Fruit fly (Drosophila melanogaster) whole organism, embryonic: ENCODE measurements around the gene CG15429.

Source experiments
- Adf1 ChIP-seq: fragments of 200-800 bp; sonication (Bioruptor generic); IDR thresholded peaks from 2 replicates; pipeline ENCODE4 v1.3.6; 2022; ENCODE audit warnings: missing biosample characterization, missing genetic modification characterization
- CG1024 ChIP-seq: fragments of 200-800 bp; sonication (Bioruptor generic); IDR thresholded peaks from 2 replicates; pipeline ENCODE4 v1.3.6; 2022; ENCODE audit warnings: missing biosample characterization, missing genetic modification characterization
- CG10267 ChIP-seq: fragments of 200-800 bp; sonication (Bioruptor generic); optimal IDR thresholded peaks from 2 replicates; lab custom pipeline; 2018; ENCODE audit warnings: missing biosample characterization, mild to moderate bottlenecking, missing genetic modification characterization, moderate library complexity
- CG10321 ChIP-seq: fragments of 200-800 bp; sonication (Bioruptor generic); IDR thresholded peaks from 2 replicates; pipeline ENCODE4 v1.3.6; 2022; ENCODE audit warnings: missing biosample characterization, missing genetic modification characterization
- CG10979 ChIP-seq: fragments of 200-800 bp; sonication (Bioruptor generic); optimal IDR thresholded peaks from 2 replicates; lab custom pipeline; 2018; ENCODE audit warnings: missing biosample characterization, mild to moderate bottlenecking, missing genetic modification characterization, moderate library complexity
- CG11560 ChIP-seq: fragments of 200-800 bp; sonication (Bioruptor generic); IDR thresholded peaks from 3 replicates; pipeline ENCODE4 v1.3.6; 2022; ENCODE audit warnings: missing biosample characterization, missing genetic modification characterization
- CG11695 ChIP-seq: fragments of 200-800 bp; sonication (Bioruptor generic); IDR thresholded peaks from 3 replicates; pipeline ENCODE4 v1.3.6; 2022; ENCODE audit warnings: missing biosample characterization, missing genetic modification characterization
- CG12391 ChIP-seq: fragments of 200-800 bp; sonication (Bioruptor generic); optimal IDR thresholded peaks from 3 replicates; lab custom pipeline; 2018; ENCODE audit warnings: missing biosample characterization, mild to moderate bottlenecking, missing genetic modification characterization, moderate library complexity
- CG13123 ChIP-seq: fragments of 200-800 bp; sonication (Bioruptor generic); optimal IDR thresholded peaks from 2 replicates; lab custom pipeline; 2016; ENCODE audit warnings: missing biosample characterization, missing genetic modification characterization
- CG15696 ChIP-seq: fragments of 200-800 bp; sonication (Bioruptor generic); optimal IDR thresholded peaks from 2 replicates; lab custom pipeline; 2019; ENCODE audit warnings: missing biosample characterization, mild to moderate bottlenecking, missing genetic modification characterization, moderate library complexity
- CG18262 ChIP-seq: fragments of 200-800 bp; optimal IDR thresholded peaks from 3 replicates; lab custom pipeline; 2019; ENCODE audit warnings: missing biosample characterization, mild to moderate bottlenecking, missing genetic modification characterization, moderate library complexity
- CG2678 ChIP-seq: fragments of 200-800 bp; sonication (Bioruptor generic); optimal IDR thresholded peaks from 3 replicates; lab custom pipeline; 2019; ENCODE audit warnings: missing biosample characterization, mild to moderate bottlenecking, missing genetic modification characterization, moderate library complexity
- CG33213 ChIP-seq: fragments of 200-800 bp; sonication (Bioruptor generic); optimal IDR thresholded peaks from 3 replicates; lab custom pipeline; 2016; ENCODE audit warnings: missing biosample characterization, missing genetic modification characterization
- CG34376 ChIP-seq: fragments of 200-800 bp; sonication (Bioruptor generic); optimal IDR thresholded peaks from 2 replicates; lab custom pipeline; 2018; ENCODE audit warnings: missing biosample characterization, mild to moderate bottlenecking, missing genetic modification characterization
- CG4328 ChIP-seq: fragments of 200-800 bp; sonication (Bioruptor generic); optimal IDR thresholded peaks from 3 replicates; lab custom pipeline; 2017; ENCODE audit warnings: missing biosample characterization, missing genetic modification reagents, missing genetic modification characterization
- CG7357 ChIP-seq: fragments of 200-800 bp; sonication (Bioruptor generic); IDR thresholded peaks from 3 replicates; pipeline ENCODE4 v1.3.6; 2022; ENCODE audit warnings: missing biosample characterization, missing genetic modification characterization
- CG7839 ChIP-seq: fragments of 200-800 bp; sonication (Bioruptor generic); optimal IDR thresholded peaks from 3 replicates; lab custom pipeline; 2018; ENCODE audit warnings: missing biosample characterization, mild to moderate bottlenecking, missing genetic modification characterization, moderate library complexity
- CG9609 ChIP-seq: fragments of 200-800 bp; sonication (Bioruptor generic); optimal IDR thresholded peaks from 3 replicates; lab custom pipeline; 2016; ENCODE audit warnings: missing biosample characterization, missing genetic modification characterization
- CG9876 ChIP-seq: fragments of 200-800 bp; sonication (Bioruptor generic); optimal IDR thresholded peaks from 2 replicates; lab custom pipeline; 2016; ENCODE audit warnings: missing biosample characterization, missing genetic modification characterization
- Chrac-16 ChIP-seq: fragments of 200-800 bp; sonication (Bioruptor generic); optimal IDR thresholded peaks from 3 replicates; lab custom pipeline; 2016; ENCODE audit warnings: missing biosample characterization, missing genetic modification characterization
- Dip3 ChIP-seq: fragments of 200-800 bp; sonication (Bioruptor generic); optimal IDR thresholded peaks from 3 replicates; lab custom pipeline; 2016; ENCODE audit warnings: missing biosample characterization, missing genetic modification characterization
- Ets65A ChIP-seq: fragments of 200-800 bp; sonication (Bioruptor generic); peaks from one replicate; lab custom pipeline; 2016; ENCODE audit warnings: missing biosample characterization, missing genetic modification characterization
- Fer3 ChIP-seq: fragments of 200-800 bp; sonication (Bioruptor generic); optimal IDR thresholded peaks from 2 replicates; lab custom pipeline; 2018; ENCODE audit warnings: missing biosample characterization, mild to moderate bottlenecking, missing genetic modification characterization, moderate library complexity
- H15 ChIP-seq: fragments of 200-800 bp; sonication (Bioruptor generic); IDR thresholded peaks from 3 replicates; pipeline ENCODE4 v1.3.6; 2022; ENCODE audit warnings: missing biosample characterization, missing genetic modification characterization
- Hand ChIP-seq: fragments of 200-800 bp; sonication (Bioruptor generic); optimal IDR thresholded peaks from 2 replicates; lab custom pipeline; 2017; ENCODE audit warnings: mild to moderate bottlenecking, missing biosample characterization, missing genetic modification reagents, missing genetic modification characterization
- Mes4 ChIP-seq: fragments of 200-800 bp; sonication (Bioruptor generic); optimal IDR thresholded peaks from 2 replicates; lab custom pipeline; 2016; ENCODE audit warnings: missing biosample characterization, missing genetic modification characterization
- Mrtf ChIP-seq: fragments of 200-800 bp; sonication (Bioruptor generic); IDR thresholded peaks from 3 replicates; pipeline ENCODE4 v1.3.6; 2022; ENCODE audit warnings: missing biosample characterization, missing genetic modification characterization
- NC2β ChIP-seq: fragments of 200-800 bp; sonication (Bioruptor generic); optimal IDR thresholded peaks from 2 replicates; lab custom pipeline; 2016; ENCODE audit warnings: missing biosample characterization, missing genetic modification characterization
- Nf-YB ChIP-seq: fragments of 200-800 bp; sonication (Bioruptor generic); optimal IDR thresholded peaks from 3 replicates; lab custom pipeline; 2019; ENCODE audit warnings: missing biosample characterization, mild to moderate bottlenecking, missing genetic modification characterization, moderate library complexity
- Oli ChIP-seq: fragments of 200-800 bp; sonication (Bioruptor generic); optimal IDR thresholded peaks from 2 replicates; lab custom pipeline; 2018; ENCODE audit warnings: missing biosample characterization, mild to moderate bottlenecking, missing genetic modification characterization, moderate library complexity
- Pdp1 ChIP-seq, 2 experiments: fragments of 200-800 bp; sonication (Bioruptor generic); optimal IDR thresholded peaks; 3 replicates each; lab custom pipeline; 2016; ENCODE audit warnings: missing biosample characterization in 2 of 2, missing genetic modification characterization in 2 of 2, mild to moderate bottlenecking in 1 of 2, moderate library complexity in 1 of 2
- Stat92E ChIP-seq, 3 experiments: fragments of >200 bp in 2 of 3; fragments of 200-800 bp in 1 of 3; sonication (Bioruptor generic) in 1 of 3; optimal IDR thresholded peaks; 2 replicates each; lab custom pipeline; 2017 to 2019; ENCODE audit warnings: missing biosample characterization in 3 of 3, missing genetic modification characterization in 3 of 3, mild to moderate bottlenecking in 1 of 3, moderate library complexity in 1 of 3
- Xrp1 ChIP-seq: fragments of 200-800 bp; sonication (Bioruptor generic); IDR thresholded peaks from 2 replicates; pipeline ENCODE4 v1.3.6; 2022; ENCODE audit warnings: missing biosample characterization, missing genetic modification characterization
- abd-A ChIP-seq: fragments of 200-800 bp; sonication (Bioruptor generic); optimal IDR thresholded peaks from 3 replicates; lab custom pipeline; 2019; ENCODE audit warnings: missing biosample characterization, mild to moderate bottlenecking, missing genetic modification characterization, moderate library complexity
- bsh ChIP-seq, 2 experiments: fragments of 200-800 bp; sonication (Bioruptor generic); optimal IDR thresholded peaks; 2 replicates each; lab custom pipeline; 2017 to 2018; ENCODE audit warnings: mild to moderate bottlenecking in 2 of 2, missing biosample characterization in 2 of 2, missing genetic modification characterization in 2 of 2, moderate library complexity in 1 of 2
- dati ChIP-seq: fragments of 200-800 bp; sonication (Bioruptor generic); IDR thresholded peaks from 2 replicates; pipeline ENCODE4 v1.3.6; 2022; ENCODE audit warnings: missing biosample characterization, missing genetic modification characterization
- emc ChIP-seq: fragments of 200-800 bp; sonication (Bioruptor generic); optimal IDR thresholded peaks from 2 replicates; lab custom pipeline; 2016; ENCODE audit warnings: missing biosample characterization, missing genetic modification characterization
- eyg ChIP-seq: fragments of 200-800 bp; sonication (Bioruptor generic); optimal IDR thresholded peaks from 3 replicates; lab custom pipeline; 2016; ENCODE audit warnings: missing biosample characterization, missing genetic modification characterization
- gem ChIP-seq: fragments of 200-800 bp; sonication (Bioruptor generic); optimal IDR thresholded peaks from 2 replicates; lab custom pipeline; 2019; ENCODE audit warnings: missing biosample characterization, mild to moderate bottlenecking, missing genetic modification characterization, moderate library complexity
- grn ChIP-seq: fragments of 200-800 bp; sonication (Bioruptor generic); optimal IDR thresholded peaks from 3 replicates; lab custom pipeline; 2017; ENCODE audit warnings: missing biosample characterization, missing genetic modification characterization
- h ChIP-seq: fragments of >200 bp; optimal IDR thresholded peaks from 2 replicates; lab custom pipeline; 2017
- nmo ChIP-seq: fragments of 200-800 bp; sonication (Bioruptor generic); optimal IDR thresholded peaks from 2 replicates; lab custom pipeline; 2018; ENCODE audit warnings: missing biosample characterization, mild to moderate bottlenecking, missing genetic modification characterization, moderate library complexity
- phol ChIP-seq: fragments of 200-800 bp; sonication (Bioruptor generic); optimal IDR thresholded peaks from 3 replicates; lab custom pipeline; 2018; ENCODE audit warnings: missing biosample characterization, mild to moderate bottlenecking, missing genetic modification characterization, moderate library complexity
- pros ChIP-seq: fragments of 200-800 bp; sonication (Bioruptor generic); optimal IDR thresholded peaks from 3 replicates; lab custom pipeline; 2019; ENCODE audit warnings: missing biosample characterization, mild to moderate bottlenecking, missing genetic modification characterization, moderate library complexity
- psq ChIP-seq: fragments of 200-800 bp; sonication (Bioruptor generic); optimal IDR thresholded peaks from 2 replicates; lab custom pipeline; 2017; ENCODE audit warnings: missing biosample characterization, missing genetic modification characterization
- rib ChIP-seq: fragments of 200-800 bp; sonication (Bioruptor generic); IDR thresholded peaks from 2 replicates; pipeline ENCODE4 v1.3.6; 2022; ENCODE audit warnings: missing biosample characterization, missing genetic modification characterization
- sens ChIP-seq: fragments of 200-800 bp; sonication (Bioruptor generic); peaks from one replicate; lab custom pipeline; 2016; ENCODE audit warnings: missing biosample characterization, missing genetic modification characterization
- toy ChIP-seq: fragments of 200-800 bp; sonication (Bioruptor generic); IDR thresholded peaks from 2 replicates; pipeline ENCODE4 v1.3.6; 2022; ENCODE audit warnings: missing biosample characterization, missing genetic modification characterization
- trem ChIP-seq: fragments of 200-800 bp; optimal IDR thresholded peaks from 3 replicates; lab custom pipeline; 2019; ENCODE audit warnings: missing biosample characterization, mild to moderate bottlenecking, missing genetic modification characterization, moderate library complexity

CG15429 gene

DNA sequence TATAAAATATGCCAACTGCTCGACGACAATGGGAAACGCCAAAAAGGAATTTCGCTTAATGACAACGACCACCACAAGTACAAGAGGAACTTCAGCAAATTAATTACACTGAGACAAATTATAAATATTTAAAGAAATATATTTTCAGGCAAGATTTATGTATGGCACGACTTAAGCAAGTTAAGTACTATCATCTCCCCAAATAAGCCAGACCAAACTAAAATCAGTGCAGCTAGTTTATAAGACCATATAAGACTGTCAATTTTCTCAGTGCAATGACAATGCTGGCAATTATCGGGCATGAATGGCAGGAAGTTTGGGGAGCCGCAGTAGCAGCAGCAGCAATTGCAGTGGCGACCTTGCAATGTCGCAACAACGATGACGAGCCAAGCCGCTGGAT is 4.2 kb upstream of the CG15429 start (continued):
- TF ChIP-seq dati (GFP tag; lab: Robert Waterston, UW) (no peak), psq (GFP tag; lab: Kevin White, UChicago) (no peak), CG2678 (no peak), CG10267 (tag; lab: Kevin White, UChicago) (no peak), CG7357 (GFP tag; lab: Robert Waterston, UW) (0 out of 3 replicates have a peak, but pooled peaks have one; percentile 8), Oli (tag; lab: Kevin White, UChicago) (peak; percentile 17), CG10979 (peak; percentile 38), CG11695 (GFP tag; lab: Robert Waterston, UW) (no peak), CG15696 (tag; lab: Kevin White, UChicago) (peak; percentile 23), phol (peak; percentile 41), bsh (GFP tag; optimal IDR thresholded peaks at IDR 0.05; lab: Kevin White, UChicago) (peak in 1 of 2 experiments; percentile 35), CG18262 (tag; lab: Kevin White, UChicago) (peak; percentile 11), Adf1 (GFP tag; lab: Robert Waterston, UW) (no peak), toy (GFP tag; lab: Robert Waterston, UW) (no peak), CG11560 (tag; lab: Robert Waterston, UW) (no peak), Chrac-16 (GFP tag; lab: Kevin White, UChicago) (no peak), nmo (GFP tag; lab: Kevin White, UChicago) (peak; percentile 2), gem (tag; lab: Kevin White, UChicago) (peak; percentile 27), CG12391 (tag; lab: Kevin White, UChicago) (no peak), sens (GFP tag; lab: Kevin White, UChicago) (peak; percentile 20), Ets65A (GFP tag; lab: Kevin White, UChicago) (peak; percentile 82), Xrp1 (0 out of 2 replicates have a peak, but pooled peaks have one; percentile 13), CG7839 (tag; lab: Kevin White, UChicago) (peak; percentile 0), Fer3 (tag; lab: Kevin White, UChicago) (no peak), eyg (GFP tag; lab: Kevin White, UChicago) (no peak), CG9609 (GFP tag; lab: Kevin White, UChicago) (no peak)
- TF ChIP-seq, all 482 proteins: peak for 24

DNA sequence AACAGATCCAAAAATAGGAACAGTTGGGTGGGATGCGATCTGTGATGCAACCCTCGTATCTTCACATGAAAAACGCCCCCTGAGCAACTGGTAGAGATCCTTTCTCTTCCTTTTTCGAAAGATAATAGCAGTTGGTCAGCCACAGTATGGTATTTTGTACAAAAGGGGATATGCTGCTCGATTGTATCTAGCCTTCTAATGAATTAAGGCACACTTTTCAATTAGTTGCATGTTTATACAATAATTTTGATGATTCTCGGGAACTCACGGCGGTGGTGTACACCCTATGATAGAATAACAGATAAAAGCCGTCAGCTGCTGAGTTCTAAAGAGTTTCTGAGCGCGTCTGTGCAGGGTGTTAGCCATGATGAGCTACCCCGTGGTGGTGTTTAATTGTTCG is 3.1 kb upstream of the CG15429 start:
- no peak for TF ChIP-seq CG1024 (GFP tag; lab: Robert Waterston, UW)
- peak; percentile 10 for TF ChIP-seq grn (GFP tag; lab: Kevin White, UChicago)
- TF ChIP-seq CG4328, result no peak
- peak in 1 of 3 experiments; percentile 55 for TF ChIP-seq Stat92E (GFP tag; optimal IDR thresholded peaks at IDR 0.05; lab: Kevin White, UChicago)
- no peak for TF ChIP-seq H15
- peak; percentile 86 for TF ChIP-seq pros (GFP tag; lab: Kevin White, UChicago)

DNA sequence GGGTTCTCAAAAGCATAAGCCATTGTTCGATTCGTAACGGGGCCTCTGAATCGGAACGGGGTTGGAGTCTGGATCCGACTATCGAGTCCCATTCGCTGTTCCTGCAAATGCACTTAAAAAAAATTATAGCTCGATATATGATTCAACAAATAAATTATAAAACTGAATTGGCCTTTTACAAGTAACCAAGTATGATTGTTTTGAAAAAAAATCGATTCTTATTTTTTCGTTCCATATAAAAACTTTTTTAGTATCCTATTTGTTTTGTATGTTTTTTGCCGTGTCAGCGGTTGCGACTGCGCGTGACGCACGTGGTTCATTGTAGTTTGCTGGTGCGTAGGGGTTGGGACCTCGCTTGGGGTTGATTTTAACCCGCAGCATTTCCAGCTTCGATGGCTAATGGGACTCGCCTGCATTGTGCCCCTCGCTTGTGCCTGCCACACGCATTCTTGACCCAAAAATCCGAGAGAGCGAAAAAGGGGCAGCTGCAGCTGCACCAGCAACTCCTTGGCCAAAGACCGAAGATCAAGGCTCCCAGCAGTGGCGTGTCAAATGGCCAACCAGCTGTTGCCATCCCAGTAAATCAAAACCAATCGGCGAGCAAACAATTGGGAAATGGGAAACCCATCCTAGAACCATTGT is 2.0 kb upstream of the CG15429 start:
- TF ChIP-seq Dip3 (GFP tag; lab: Kevin White, UChicago), result no peak
- TF ChIP-seq rib (GFP tag; lab: Robert Waterston, UW), result no peak
- peak; percentile 36 to 66 for TF ChIP-seq Pdp1 (GFP tag; optimal IDR thresholded peaks at IDR 0.05; lab: Kevin White, UChicago)
- no peak for TF ChIP-seq h (lab: Kevin White, UChicago)
- no peak for TF ChIP-seq Hand (GFP tag; lab: Kevin White, UChicago)
- TF ChIP-seq CG33213 (GFP tag; lab: Kevin White, UChicago), result peak; percentile 51
- TF ChIP-seq trem (tag; lab: Kevin White, UChicago), result peak; percentile 83
- TF ChIP-seq CG9876 (GFP tag; lab: Kevin White, UChicago), result no peak
- TF ChIP-seq CG34376, result no peak
- no peak for TF ChIP-seq CG13123 (GFP tag; lab: Kevin White, UChicago)
- TF ChIP-seq Mes4 (GFP tag; lab: Kevin White, UChicago), result peak; percentile 67
- TF ChIP-seq Nf-YB (GFP tag; lab: Kevin White, UChicago), result peak; percentile 63
- TF ChIP-seq NC2β (GFP tag; lab: Kevin White, UChicago), result peak; percentile 77
- no peak for TF ChIP-seq CG10321 (GFP tag; lab: Robert Waterston, UW)
- TF ChIP-seq abd-A, result no peak
- TF ChIP-seq Mrtf (GFP tag; lab: Robert Waterston, UW), result no peak
- TF ChIP-seq emc (GFP tag; lab: Kevin White, UChicago), result no peak
